Worm (Caenorhabditis elegans) whole organism, midembryonic: Measurements from ENCODE around the gene W06G6.10.

Experiments used
- T22C8.4 ChIP-seq: fragments of 200-800 bp; sonication (Bioruptor generic); IDR thresholded peaks from 2 replicates; pipeline ENCODE4 v1.3.6; 2022; ENCODE audit warnings: missing genetic modification characterization, missing compliant biosample characterization
- cog-1 ChIP-seq: sonication (generic microtip); optimal IDR thresholded peaks from 2 replicates; lab custom pipeline; 2016; ENCODE audit warnings: missing genetic modification characterization, missing compliant biosample characterization
- flt-1 ChIP-seq: fragments of 200-800 bp; sonication (Bioruptor generic); IDR thresholded peaks from 2 replicates; pipeline ENCODE4 v1.3.6; 2022; ENCODE audit warnings: missing genetic modification characterization, missing compliant biosample characterization
- klf-2 ChIP-seq: fragments of 200-800 bp; sonication (Bioruptor generic); conservative IDR thresholded peaks from 2 replicates; pipeline ENCODE4 v1.3.6; 2022; ENCODE audit warnings: missing genetic modification reagents, missing genetic modification characterization, missing compliant biosample characterization
- med-1 ChIP-seq: sonication (generic microtip); optimal IDR thresholded peaks from 2 replicates; lab custom pipeline; 2017; ENCODE audit warnings: missing genetic modification characterization, mild to moderate bottlenecking, missing compliant biosample characterization, antibody characterized with exemption, missing genetic modification reagents; ENCODE audit not compliant: insufficient read depth
- ref-1 ChIP-seq: fragments of 200-800 bp; sonication (Bioruptor generic); conservative IDR thresholded peaks from 2 replicates; pipeline ENCODE4 v1.3.6; 2022; ENCODE audit warnings: missing genetic modification reagents, missing genetic modification characterization, missing compliant biosample characterization
- ztf-29 ChIP-seq: fragments of 200-800 bp; sonication (Bioruptor generic); IDR thresholded peaks from 2 replicates; pipeline ENCODE4 v1.3.6; 2022; ENCODE audit warnings: missing genetic modification reagents, missing genetic modification characterization, missing compliant biosample characterization

DNA sequence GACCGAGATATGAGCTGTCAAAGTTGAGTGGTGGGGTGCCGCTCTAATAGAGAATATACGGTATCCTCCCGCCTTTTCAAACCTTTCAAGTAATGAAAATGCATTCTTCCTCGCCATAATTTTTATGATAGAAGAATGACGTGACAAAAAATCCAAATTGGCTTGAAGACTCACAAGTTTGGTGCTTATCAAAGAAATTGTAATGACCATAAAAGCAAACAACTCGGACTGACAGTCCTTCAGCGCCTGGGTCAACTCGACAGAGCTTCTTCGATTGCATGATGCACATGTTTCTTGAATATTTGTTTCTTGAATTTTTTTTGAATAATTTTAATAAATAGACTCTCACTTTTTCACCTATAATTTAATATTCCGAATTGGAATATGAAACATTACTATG is 41.5 kb downstream of the W06G6.10 start:
- TF ChIP-seq flt-1 (GFP tag; lab: Robert Waterston, UW) (no peak), ref-1 (no peak), ztf-29 (GFP tag; lab: Robert Waterston, UW) (no peak), med-1 (GFP tag; lab: Kevin White, UChicago) (no peak), cog-1 (no peak), klf-2 (GFP tag; lab: Robert Waterston, UW) (no peak), T22C8.4 (GFP tag; lab: Robert Waterston, UW) (no peak)
